Worm (Caenorhabditis elegans) whole organism, young adult: Measurements from ENCODE around the gene yif-1.

Source experiments
- C17E4.6 ChIP-seq: fragments of 200-800 bp; sonication (Bioruptor generic); IDR thresholded peaks from 2 replicates; pipeline ENCODE4 v1.3.6; 2022; ENCODE audit warnings: missing genetic modification reagents, missing genetic modification characterization, missing compliant biosample characterization
- akir-1 ChIP-seq: fragments of 200-800 bp; sonication (Bioruptor generic); optimal IDR thresholded peaks from 2 replicates; lab custom pipeline; 2018; ENCODE audit warnings: mild to moderate bottlenecking, missing genetic modification characterization, moderate library complexity, missing compliant biosample characterization
- aptf-3 ChIP-seq: fragments of 200-800 bp; sonication (Bioruptor generic); IDR thresholded peaks from 2 replicates; pipeline ENCODE4 v1.3.6; 2022; ENCODE audit warnings: missing genetic modification characterization, missing compliant biosample characterization
- cebp-1 ChIP-seq, 2 experiments: fragments of 200-800 bp in 1 of 2; sonication (Bioruptor generic) in 1 of 2; sonication (generic microtip) in 1 of 2; IDR thresholded peaks in 1 of 2; optimal IDR thresholded peaks in 1 of 2; 2 replicates each; pipeline versions ENCODE4 v1.3.6 to Lab custom; 2017 to 2022; ENCODE audit warnings: missing compliant biosample characterization in 2 of 2, missing genetic modification characterization in 2 of 2, mild to moderate bottlenecking in 1 of 2, missing genetic modification reagents in 1 of 2, moderate library complexity in 1 of 2
- ceh-40 ChIP-seq: fragments of 200-800 bp; sonication (Bioruptor generic); IDR thresholded peaks from 2 replicates; pipeline ENCODE4 v1.3.6; 2022; ENCODE audit warnings: missing genetic modification characterization, missing compliant biosample characterization
- dpff-1 ChIP-seq: sonication (generic microtip); optimal IDR thresholded peaks from 2 replicates; lab custom pipeline; 2017; ENCODE audit warnings: mild to moderate bottlenecking, missing genetic modification characterization, missing compliant biosample characterization
- efl-1 ChIP-seq: fragments of 150-350 bp; optimal IDR thresholded peaks from 2 replicates; lab custom pipeline; 2014; ENCODE audit warnings: missing biosample characterization, missing genetic modification reagents, missing genetic modification characterization
- madf-8 ChIP-seq: fragments of 200-800 bp; sonication (Bioruptor generic); conservative IDR thresholded peaks from 2 replicates; pipeline ENCODE4 v1.3.6; 2022; ENCODE audit warnings: missing genetic modification reagents, missing genetic modification characterization, missing compliant biosample characterization
- mel-28 ChIP-seq: sonication (generic microtip); optimal IDR thresholded peaks from 2 replicates; lab custom pipeline; 2016; ENCODE audit warnings: borderline replicate concordance, mild to moderate bottlenecking, missing genetic modification characterization, missing compliant biosample characterization
- nhr-120 ChIP-seq: fragments of 200-800 bp; sonication (Bioruptor generic); IDR thresholded peaks from 2 replicates; pipeline ENCODE4 v1.3.6; 2022; ENCODE audit warnings: missing genetic modification characterization, missing compliant biosample characterization
- sdz-38 ChIP-seq: sonication (generic microtip); optimal IDR thresholded peaks from 2 replicates; lab custom pipeline; 2016; ENCODE audit warnings: missing genotype, missing genetic modification characterization, missing compliant biosample characterization
- snpc-4 ChIP-seq, 5 experiments: fragments of 150-350 bp in 1 of 5; sonication (generic microtip) in 4 of 5; optimal IDR thresholded peaks; 2 replicates each; lab custom pipeline; 2014 to 2018; ENCODE audit warnings: missing genetic modification characterization in 5 of 5, missing biosample characterization in 3 of 5, antibody characterized with exemption in 2 of 5, mild to moderate bottlenecking in 2 of 5, missing compliant biosample characterization in 2 of 5, missing genotype in 2 of 5, moderate library complexity in 2 of 5, missing genetic modification reagents in 1 of 5
- somi-1 ChIP-seq: fragments of 200-800 bp; sonication (Bioruptor generic); optimal IDR thresholded peaks from 2 replicates; lab custom pipeline; 2018; ENCODE audit warnings: mild to moderate bottlenecking, missing genetic modification characterization, missing compliant biosample characterization
- ztf-6 ChIP-seq: fragments of 200-800 bp; sonication (Bioruptor generic); IDR thresholded peaks from 2 replicates; pipeline ENCODE4 v1.3.6; 2022; ENCODE audit warnings: missing genetic modification reagents, missing genetic modification characterization, missing compliant biosample characterization

DNA sequence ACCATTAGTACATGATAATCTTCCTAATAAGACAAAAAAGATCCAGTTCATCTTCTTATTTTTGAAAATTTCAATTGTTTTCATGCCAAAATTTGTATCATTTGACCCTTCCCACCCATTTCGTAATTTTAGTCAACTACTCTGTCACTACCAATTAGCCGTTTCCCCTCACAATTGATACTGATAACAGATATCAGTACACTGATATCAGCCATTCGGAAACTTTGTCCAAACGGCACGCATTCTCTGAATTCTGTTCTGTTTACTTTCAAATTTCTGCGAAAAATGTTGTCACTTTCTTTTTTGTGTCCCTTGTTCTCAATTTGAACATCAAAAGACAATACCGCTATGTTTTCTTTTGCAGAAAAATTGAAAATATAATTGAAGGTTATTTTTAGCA, 42.1 kb downstream of the yif-1 start:
- no peak for TF ChIP-seq nhr-120 (GFP tag; lab: Robert Waterston, UW)
- no peak for TF ChIP-seq ceh-40 (GFP tag; lab: Robert Waterston, UW)
- no peak for TF ChIP-seq dpff-1
- no peak for TF ChIP-seq mel-28
- TF ChIP-seq snpc-4 (GFP tag; optimal IDR thresholded peaks at IDR 0.05; lab: Kevin White, UChicago), result no peak
- no peak for TF ChIP-seq snpc-4 (tag; optimal IDR thresholded peaks at IDR 0.05; lab: Kevin White, UChicago)
- TF ChIP-seq efl-1 (GFP tag; lab: Kevin White, UChicago), result no peak
- no peak for TF ChIP-seq madf-8 (GFP tag; lab: Robert Waterston, UW)
- TF ChIP-seq sdz-38 (tag; lab: Kevin White, UChicago), result no peak
- no peak for TF ChIP-seq ztf-6 (GFP tag; lab: Robert Waterston, UW)
- TF ChIP-seq somi-1, result no peak
- no peak for TF ChIP-seq C17E4.6
- TF ChIP-seq cebp-1 (GFP tag; IDR thresholded peaks at IDR 0.05; lab: Robert Waterston, UW), result no peak
- TF ChIP-seq cebp-1 (tag; optimal IDR thresholded peaks at IDR 0.05; lab: Kevin White, UChicago), result peak; percentile 49
- no peak for TF ChIP-seq akir-1 (GFP tag; lab: Kevin White, UChicago)
- TF ChIP-seq aptf-3 (GFP tag; lab: Robert Waterston, UW), result no peak
